Fruit fly (Drosophila melanogaster) whole organism, embryonic: Measurements from ENCODE around the gene CG7879.

ENCODE experiments used
- Abd-B ChIP-seq: fragments of 200-800 bp; sonication (Bioruptor generic); optimal IDR thresholded peaks from 2 replicates; lab custom pipeline; 2018; ENCODE audit warnings: missing biosample characterization, mild to moderate bottlenecking, missing genetic modification characterization, moderate library complexity
- Atf6 ChIP-seq: fragments of 200-800 bp; sonication (Bioruptor generic); IDR thresholded peaks from 2 replicates; pipeline ENCODE4 v1.3.6; 2022; ENCODE audit warnings: missing biosample characterization, missing genetic modification characterization
- Bgb ChIP-seq: fragments of 200-800 bp; sonication (Bioruptor generic); IDR thresholded peaks from 2 replicates; pipeline ENCODE4 v1.3.6; 2022; ENCODE audit warnings: missing biosample characterization, missing genetic modification characterization; ENCODE audit not compliant: partially characterized antibody
- CG10366 ChIP-seq: fragments of 200-800 bp; sonication (Bioruptor generic); IDR thresholded peaks from 2 replicates; pipeline ENCODE4 v1.3.6; 2022; ENCODE audit warnings: missing biosample characterization, missing genetic modification characterization
- CG10431 ChIP-seq: fragments of 200-800 bp; sonication (Bioruptor generic); optimal IDR thresholded peaks from 3 replicates; lab custom pipeline; 2018; ENCODE audit warnings: missing biosample characterization, mild to moderate bottlenecking, missing genetic modification characterization
- CG10959 ChIP-seq: fragments of 200-800 bp; sonication (Bioruptor generic); IDR thresholded peaks from 2 replicates; pipeline ENCODE4 v1.3.6; 2022; ENCODE audit warnings: missing biosample characterization, missing genetic modification characterization
- CG11696 ChIP-seq: fragments of 200-800 bp; sonication (Bioruptor generic); IDR thresholded peaks from 2 replicates; pipeline ENCODE4 v1.3.6; 2022; ENCODE audit warnings: missing biosample characterization, missing genetic modification characterization
- CG12236 ChIP-seq: fragments of 200-800 bp; sonication (Bioruptor generic); optimal IDR thresholded peaks from 2 replicates; lab custom pipeline; 2016; ENCODE audit warnings: missing biosample characterization, missing genetic modification characterization
- CG12659 ChIP-seq: fragments of 200-800 bp; sonication (Bioruptor generic); optimal IDR thresholded peaks from 3 replicates; lab custom pipeline; 2017; ENCODE audit warnings: mild to moderate bottlenecking, missing biosample characterization, missing genetic modification reagents, missing genetic modification characterization
- CG1602 ChIP-seq: fragments of 200-800 bp; sonication (Bioruptor generic); optimal IDR thresholded peaks from 3 replicates; lab custom pipeline; 2016; ENCODE audit warnings: missing biosample characterization, missing genetic modification characterization
- CG16779 ChIP-seq: fragments of 200-800 bp; sonication (Bioruptor generic); IDR thresholded peaks from 2 replicates; pipeline ENCODE4 v1.3.6; 2022; ENCODE audit warnings: missing biosample characterization, missing genetic modification characterization
- CG17186 ChIP-seq: fragments of 200-800 bp; sonication (Bioruptor generic); optimal IDR thresholded peaks from 3 replicates; lab custom pipeline; 2017; ENCODE audit warnings: missing biosample characterization, missing genetic modification reagents, missing genetic modification characterization
- CG2199 ChIP-seq: fragments of 200-800 bp; sonication (Bioruptor generic); IDR thresholded peaks from 3 replicates; pipeline ENCODE4 v1.3.6; 2022; ENCODE audit warnings: missing biosample characterization, missing genetic modification characterization
- CG30403 ChIP-seq: fragments of 200-800 bp; sonication (Bioruptor generic); optimal IDR thresholded peaks from 3 replicates; lab custom pipeline; 2016; ENCODE audit warnings: missing biosample characterization, missing genetic modification characterization
- CG31224 ChIP-seq: fragments of 200-800 bp; sonication (Bioruptor generic); IDR thresholded peaks from 2 replicates; pipeline ENCODE4 v1.3.6; 2022; ENCODE audit warnings: missing biosample characterization, missing genetic modification characterization
- CG3847 ChIP-seq: fragments of 200-800 bp; sonication (Bioruptor generic); IDR thresholded peaks from 2 replicates; pipeline ENCODE4 v1.3.6; 2022; ENCODE audit warnings: missing biosample characterization, missing genetic modification characterization
- CG43689 ChIP-seq: fragments of 200-800 bp; sonication (Bioruptor generic); IDR thresholded peaks from 2 replicates; pipeline ENCODE4 v1.3.6; 2022; ENCODE audit warnings: missing biosample characterization, missing genetic modification characterization
- CG4404 ChIP-seq: fragments of 200-800 bp; sonication (Bioruptor generic); IDR thresholded peaks from 2 replicates; pipeline ENCODE4 v1.3.6; 2022; ENCODE audit warnings: missing biosample characterization, missing genetic modification characterization
- CG7556 ChIP-seq: fragments of 200-800 bp; sonication (Bioruptor generic); optimal IDR thresholded peaks from 2 replicates; lab custom pipeline; 2017; ENCODE audit warnings: missing biosample characterization, mild to moderate bottlenecking, missing genetic modification characterization
- CG8388 ChIP-seq: fragments of 200-800 bp; sonication (Bioruptor generic); optimal IDR thresholded peaks from 2 replicates; lab custom pipeline; 2019; ENCODE audit warnings: missing biosample characterization, mild to moderate bottlenecking, missing genetic modification characterization, moderate library complexity
- Dbx ChIP-seq: fragments of 200-800 bp; sonication (Bioruptor generic); IDR thresholded peaks from 3 replicates; pipeline ENCODE4 v1.3.6; 2022; ENCODE audit warnings: missing biosample characterization, missing genetic modification characterization
- Doc2 ChIP-seq: fragments of 200-800 bp; sonication (Bioruptor generic); IDR thresholded peaks from 2 replicates; pipeline ENCODE4 v1.3.6; 2022; ENCODE audit warnings: missing biosample characterization, missing genetic modification characterization
- Dp ChIP-seq: fragments of 200-800 bp; sonication (Bioruptor generic); optimal IDR thresholded peaks from 2 replicates; lab custom pipeline; 2018; ENCODE audit warnings: missing biosample characterization, mild to moderate bottlenecking, missing genetic modification characterization, moderate library complexity
- HmgD ChIP-seq: fragments of 200-800 bp; sonication (Bioruptor generic); optimal IDR thresholded peaks from 3 replicates; lab custom pipeline; 2016; ENCODE audit warnings: missing biosample characterization, missing genetic modification characterization
- Hr39 ChIP-seq: fragments of >200 bp; optimal IDR thresholded peaks from 2 replicates; lab custom pipeline; 2017
- Jarid2 ChIP-seq: fragments of 200-800 bp; sonication (Bioruptor generic); optimal IDR thresholded peaks from 3 replicates; lab custom pipeline; 2017; ENCODE audit warnings: mild to moderate bottlenecking, missing biosample characterization, missing genetic modification reagents, missing genetic modification characterization
- Lim3 ChIP-seq: fragments of 200-800 bp; sonication (Bioruptor generic); IDR thresholded peaks from 2 replicates; pipeline ENCODE4 v1.3.6; 2022; ENCODE audit warnings: missing biosample characterization, missing genetic modification characterization
- MESR4 ChIP-seq: fragments of 200-800 bp; sonication (Bioruptor generic); optimal IDR thresholded peaks from 2 replicates; lab custom pipeline; 2018; ENCODE audit warnings: missing biosample characterization, mild to moderate bottlenecking, missing genetic modification characterization, moderate library complexity
- Opbp ChIP-seq: fragments of 200-800 bp; sonication (Bioruptor generic); IDR thresholded peaks from 3 replicates; pipeline ENCODE4 v1.3.6; 2022; ENCODE audit warnings: missing biosample characterization, missing genetic modification characterization; ENCODE audit not compliant: partially characterized antibody
- Pdp1 ChIP-seq, 2 experiments: fragments of 200-800 bp; sonication (Bioruptor generic); optimal IDR thresholded peaks; 3 replicates each; lab custom pipeline; 2016; ENCODE audit warnings: missing biosample characterization in 2 of 2, missing genetic modification characterization in 2 of 2, mild to moderate bottlenecking in 1 of 2, moderate library complexity in 1 of 2
- Usf ChIP-seq: fragments of 200-800 bp; sonication (Bioruptor generic); optimal IDR thresholded peaks from 2 replicates; lab custom pipeline; 2017; ENCODE audit warnings: missing genotype, missing biosample characterization, missing genetic modification characterization
- ase ChIP-seq: fragments of 200-800 bp; sonication (Bioruptor generic); IDR thresholded peaks from 3 replicates; pipeline ENCODE4 v1.3.6; 2022; ENCODE audit warnings: missing biosample characterization, missing genetic modification characterization
- chm ChIP-seq: fragments of 200-800 bp; sonication (Bioruptor generic); IDR thresholded peaks from 2 replicates; pipeline ENCODE4 v1.3.6; 2022; ENCODE audit warnings: missing biosample characterization, missing genetic modification characterization
- crol ChIP-seq: fragments of 200-800 bp; sonication (Bioruptor generic); IDR thresholded peaks from 2 replicates; pipeline ENCODE4 v1.3.6; 2022; ENCODE audit warnings: missing biosample characterization, missing genetic modification characterization
- dpn ChIP-seq, 2 experiments: fragments of 200-800 bp; sonication (Bioruptor generic); optimal IDR thresholded peaks; 3 replicates each; lab custom pipeline; 2016; ENCODE audit warnings: missing biosample characterization in 2 of 2, missing genetic modification characterization in 2 of 2
- emc ChIP-seq: fragments of 200-800 bp; sonication (Bioruptor generic); optimal IDR thresholded peaks from 2 replicates; lab custom pipeline; 2016; ENCODE audit warnings: missing biosample characterization, missing genetic modification characterization
- ewg ChIP-seq: fragments of 200-800 bp; sonication (Bioruptor generic); optimal IDR thresholded peaks from 3 replicates; lab custom pipeline; 2017; ENCODE audit warnings: mild to moderate bottlenecking, missing biosample characterization, missing genetic modification reagents, missing genetic modification characterization
- fd64A ChIP-seq: fragments of 200-800 bp; sonication (Bioruptor generic); optimal IDR thresholded peaks from 3 replicates; lab custom pipeline; 2018; ENCODE audit warnings: missing biosample characterization, mild to moderate bottlenecking, missing genetic modification characterization
- fu2 ChIP-seq: fragments of 200-800 bp; sonication (Bioruptor generic); optimal IDR thresholded peaks from 2 replicates; lab custom pipeline; 2016; ENCODE audit warnings: missing biosample characterization, missing genetic modification characterization
- luna ChIP-seq: fragments of 200-800 bp; sonication (Bioruptor generic); optimal IDR thresholded peaks from 2 replicates; lab custom pipeline; 2016; ENCODE audit warnings: missing biosample characterization, missing genetic modification characterization
- nmo ChIP-seq: fragments of 200-800 bp; sonication (Bioruptor generic); optimal IDR thresholded peaks from 2 replicates; lab custom pipeline; 2018; ENCODE audit warnings: missing biosample characterization, mild to moderate bottlenecking, missing genetic modification characterization, moderate library complexity
- org-1 ChIP-seq: fragments of 200-800 bp; sonication (Bioruptor generic); optimal IDR thresholded peaks from 2 replicates; lab custom pipeline; 2017; ENCODE audit warnings: missing biosample characterization, missing genetic modification characterization
- prd ChIP-seq, 3 experiments: fragments of >200 bp in 2 of 3; fragments of 200-800 bp in 1 of 3; sonication (Bioruptor generic) in 1 of 3; optimal IDR thresholded peaks in 2 of 3; IDR thresholded peaks in 1 of 3; 2 replicates in 2 of 3; 3 replicates in 1 of 3; pipeline versions ENCODE4 v1.3.6 to Lab custom; 2017 to 2022; ENCODE audit warnings: missing biosample characterization in 1 of 3, missing genetic modification characterization in 1 of 3
- sim ChIP-seq: fragments of 200-800 bp; sonication (Bioruptor generic); IDR thresholded peaks from 2 replicates; pipeline ENCODE4 v1.3.6; 2022; ENCODE audit warnings: missing biosample characterization, missing genetic modification characterization
- slp2 ChIP-seq: fragments of 200-800 bp; sonication (Bioruptor generic); optimal IDR thresholded peaks from 2 replicates; lab custom pipeline; 2016; ENCODE audit warnings: missing biosample characterization, missing genetic modification characterization
- sna ChIP-seq: fragments of 200-800 bp; sonication (Bioruptor generic); IDR thresholded peaks from 2 replicates; pipeline ENCODE4 v1.3.6; 2022; ENCODE audit warnings: missing biosample characterization, missing genetic modification characterization; ENCODE audit not compliant: partially characterized antibody
- trem ChIP-seq: fragments of 200-800 bp; optimal IDR thresholded peaks from 3 replicates; lab custom pipeline; 2019; ENCODE audit warnings: missing biosample characterization, mild to moderate bottlenecking, missing genetic modification characterization, moderate library complexity
- zfh2 ChIP-seq: fragments of 200-800 bp; sonication (Bioruptor generic); optimal IDR thresholded peaks from 2 replicates; lab custom pipeline; 2016; ENCODE audit warnings: missing biosample characterization, missing genetic modification characterization

The CG7879 gene

dm6 chr3L:1536487-1537337 is 31.7 kb downstream of the CG7879 start, which contains the start of the genes CG12091 and pns (continued):
- TF ChIP-seq emc (GFP tag; lab: Kevin White, UChicago) = no peak
- TF ChIP-seq CG10959 = 0 out of 2 replicates have a peak, but pooled peaks have one; percentile 27
- TF ChIP-seq fd64A (GFP tag; lab: Kevin White, UChicago) = no peak
- TF ChIP-seq Atf6 (GFP tag; lab: Robert Waterston, UW) = 0 out of 2 replicates have a peak, but pooled peaks have one; percentile 62
- TF ChIP-seq ewg (GFP tag; lab: Kevin White, UChicago) = peak; percentile 53
- no peak for TF ChIP-seq CG43689 (GFP tag; lab: Robert Waterston, UW)
- TF ChIP-seq CG31224 (GFP tag; lab: Robert Waterston, UW) = peak; percentile 29; the same call in 1 of the 2 replicates
- TF ChIP-seq chm (GFP tag; lab: Robert Waterston, UW) = no peak
- TF ChIP-seq CG10366 (GFP tag; lab: Robert Waterston, UW) = peak; percentile 77
- TF ChIP-seq org-1 (GFP tag; lab: Kevin White, UChicago) = peak; percentile 12
- TF ChIP-seq fu2 (GFP tag; lab: Kevin White, UChicago) = peak; percentile 63
- TF ChIP-seq Lim3 (GFP tag; lab: Robert Waterston, UW) = no peak
- peak; percentile 41 for TF ChIP-seq CG1602
- TF ChIP-seq prd (optimal IDR thresholded peaks at IDR 0.05; lab: Kevin White, UChicago) = no peak
- TF ChIP-seq prd (GFP tag; IDR thresholded peaks at IDR 0.05; lab: Robert Waterston, UW) = peak; percentile 68
- peak; percentile 73 for TF ChIP-seq CG3847 (GFP tag; lab: Robert Waterston, UW)
- TF ChIP-seq Pdp1 (GFP tag; optimal IDR thresholded peaks at IDR 0.05; lab: Kevin White, UChicago) = peak; percentile 74 to 91
- TF ChIP-seq trem (tag; lab: Kevin White, UChicago) = peak; percentile 87
- no peak for TF ChIP-seq ase (GFP tag; lab: Robert Waterston, UW)
- peak; percentile 93 for TF ChIP-seq MESR4 (GFP tag; lab: Kevin White, UChicago)
- TF ChIP-seq slp2 (GFP tag; lab: Kevin White, UChicago) = peak; percentile 37
- TF ChIP-seq nmo (GFP tag; lab: Kevin White, UChicago) = peak; percentile 80
- TF ChIP-seq CG12236 = peak; percentile 50
- TF ChIP-seq Jarid2 = peak; percentile 65
- peak; percentile 42 for TF ChIP-seq CG8388 (GFP tag; lab: Kevin White, UChicago)
- TF ChIP-seq Usf (GFP tag; lab: Kevin White, UChicago) = peak; percentile 15
- no peak for TF ChIP-seq CG11696
- no peak for TF ChIP-seq sim (GFP tag; lab: Robert Waterston, UW)
- peak; percentile 40; the same call in 1 of the 2 replicates for TF ChIP-seq sna (GFP tag; lab: Robert Waterston, UW)
- TF ChIP-seq Opbp (GFP tag; lab: Robert Waterston, UW) = peak; percentile 67; the same call in 2 of the 3 replicates
- TF ChIP-seq Bgb = peak; percentile 44
- TF ChIP-seq CG7556 (GFP tag; lab: Kevin White, UChicago) = peak; percentile 59
- TF ChIP-seq Dbx = peak; percentile 43; the same call in 1 of the 3 replicates
- no peak for TF ChIP-seq Hr39
- peak; percentile 73 for TF ChIP-seq luna (GFP tag; lab: Kevin White, UChicago)
- TF ChIP-seq CG2199 (GFP tag; lab: Robert Waterston, UW) = no peak
- TF ChIP-seq Doc2 (GFP tag; lab: Robert Waterston, UW) = no peak
- TF ChIP-seq CG16779 (GFP tag; lab: Robert Waterston, UW) = no peak
- TF ChIP-seq Abd-B (GFP tag; lab: Kevin White, UChicago) = peak; percentile 55
- peak; percentile 70 to 74 for TF ChIP-seq dpn (GFP tag; optimal IDR thresholded peaks at IDR 0.05; lab: Kevin White, UChicago)
- TF ChIP-seq CG12659 (GFP tag; lab: Kevin White, UChicago) = peak; percentile 87
- no peak; the same call in 1 of the 2 replicates for TF ChIP-seq crol
- no peak for TF ChIP-seq HmgD (GFP tag; lab: Kevin White, UChicago)
- TF ChIP-seq CG10431 = peak; percentile 12
- peak; percentile 14 for TF ChIP-seq Dp (GFP tag; lab: Kevin White, UChicago)
- TF ChIP-seq CG30403 = peak; percentile 81
- peak; percentile 48 for TF ChIP-seq zfh2 (GFP tag; lab: Kevin White, UChicago)
- peak; percentile 45 for TF ChIP-seq CG17186 (GFP tag; lab: Kevin White, UChicago)
- no peak for TF ChIP-seq CG4404 (GFP tag; lab: Robert Waterston, UW)
